Worm (Caenorhabditis elegans): ENCODE data around the gene R05H10.1.
A peak's percentile ranks its signal among the peaks of the same experiment; 100 is the strongest.

The R05H10.1 gene

DNA sequence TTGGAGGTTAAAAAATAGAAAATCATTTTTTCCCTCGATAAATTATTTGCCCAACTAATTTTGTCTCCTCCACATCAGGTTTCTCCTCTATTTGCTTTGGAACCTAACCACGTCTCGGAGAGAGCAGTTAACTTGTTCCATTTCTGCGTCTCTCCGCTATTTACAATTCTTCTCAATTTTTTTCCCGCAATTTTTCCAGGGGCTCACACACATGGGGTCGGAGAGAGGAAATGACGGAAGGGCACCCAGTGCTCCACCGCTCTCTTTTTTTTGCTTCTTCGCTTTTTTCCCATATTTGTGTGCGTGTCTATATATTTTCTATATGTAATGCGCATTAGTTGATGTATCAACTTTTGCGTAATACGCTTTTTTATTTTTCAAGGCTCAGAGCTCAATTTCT lies 41.0 kb upstream of the R05H10.1 start (continued):
- TF ChIP-seq F49E8.2 (tag; optimal IDR thresholded peaks at IDR 0.05; ENCODE audit: borderline replicate concordance) (no peak), nhr-10 (tag; optimal IDR thresholded peaks at IDR 0.05) (no peak), mxl-3 (GFP tag; optimal IDR thresholded peaks at IDR 0.05) (no peak), lin-1 (GFP tag; IDR thresholded peaks at IDR 0.05) (no peak), aly-2 (tag; optimal IDR thresholded peaks at IDR 0.05) (no peak), ztf-7 (tag; optimal IDR thresholded peaks at IDR 0.05) (no peak), saeg-2 (GFP tag; IDR thresholded peaks at IDR 0.05) (no peak), spr-3 (GFP tag; optimal IDR thresholded peaks at IDR 0.05) (no peak), lin-15B (tag; optimal IDR thresholded peaks at IDR 0.05) (no peak), hmg-1.1 (GFP tag; IDR thresholded peaks at IDR 0.05) (peak; percentile 33; the same call in 1 of the 2 replicates), nhr-76 (tag; optimal IDR thresholded peaks at IDR 0.05) (no peak), php-3 (GFP tag; IDR thresholded peaks at IDR 0.05) (no peak), aha-1 (tag) (peak; percentile 27), nhr-28 (tag; optimal IDR thresholded peaks at IDR 0.05) (no peak), egl-27 (tag; optimal IDR thresholded peaks at IDR 0.05) (no peak), lin-38 (GFP tag; IDR thresholded peaks at IDR 0.05) (no peak), mep-1 (tag; optimal IDR thresholded peaks at IDR 0.05) (peak; percentile 36), unc-62 (GFP tag; optimal IDR thresholded peaks at IDR 0.05 in 1 of 2) (no peak), unc-62 (tag; optimal IDR thresholded peaks at IDR 0.05) (no peak), Y105C5A.15 (GFP tag; IDR thresholded peaks at IDR 0.05) (no peak), unc-130 (GFP tag; optimal IDR thresholded peaks at IDR 0.05) (no peak), nhr-77 (tag; optimal IDR thresholded peaks at IDR 0.05) (peak; percentile 26), madf-9 (GFP tag; conservative IDR thresholded peaks at IDR 0.05) (no peak), zip-2 (tag; optimal IDR thresholded peaks at IDR 0.05) (no peak), duxl-1 (tag; optimal IDR thresholded peaks at IDR 0.05; ENCODE audit: poor library complexity) (no peak), ctbp-1 (GFP tag; IDR thresholded peaks at IDR 0.05) (no peak), tra-1 (GFP tag; IDR thresholded peaks at IDR 0.05) (no peak), cey-2 (tag; optimal IDR thresholded peaks at IDR 0.05; ENCODE audit: borderline replicate concordance, insufficient read depth) (no peak), F10B5.3 (tag; optimal IDR thresholded peaks at IDR 0.05) (no peak), spr-1 (tag; optimal IDR thresholded peaks at IDR 0.05) (no peak), skn-1 (tag; optimal IDR thresholded peaks at IDR 0.05) (no peak), T26A8.4 (GFP tag; IDR thresholded peaks at IDR 0.05) (no peak), dve-1 (tag; optimal IDR thresholded peaks at IDR 0.05; ENCODE audit: insufficient read depth) (no peak), ceh-20 (GFP tag; IDR thresholded peaks at IDR 0.05) (no peak), vab-7 (GFP tag; IDR thresholded peaks at IDR 0.05) (no peak), hlh-30 (tag; optimal IDR thresholded peaks at IDR 0.05; ENCODE audit: insufficient read depth) (peak; percentile 6), nhr-41 (GFP tag; IDR thresholded peaks at IDR 0.05) (no peak), mdt-29 (GFP tag; IDR thresholded peaks at IDR 0.05) (no peak), sdz-12 (GFP tag; optimal IDR thresholded peaks at IDR 0.05) (no peak), daf-8 (GFP tag; IDR thresholded peaks at IDR 0.05) (no peak), madf-5 (GFP tag; IDR thresholded peaks at IDR 0.05) (no peak)

DNA sequence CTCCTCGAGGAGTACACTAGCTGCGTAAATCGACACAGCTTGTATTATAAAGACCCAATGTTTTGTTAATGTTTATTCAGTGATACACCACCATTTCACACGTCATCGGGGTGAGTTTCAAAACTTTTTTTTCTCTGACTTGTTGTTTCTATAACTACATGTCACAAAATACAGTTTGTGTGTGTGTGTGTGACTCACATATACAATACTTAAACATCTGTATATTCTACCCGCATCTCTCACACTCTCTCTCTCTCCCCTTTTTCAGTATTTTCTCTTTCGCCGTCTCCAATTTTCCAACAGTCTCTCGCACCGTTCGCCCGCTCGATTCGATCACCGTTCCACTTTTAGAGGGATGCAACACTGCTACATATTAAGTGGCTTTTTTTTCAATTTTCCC lies 40.1 kb upstream of the R05H10.1 start:
- TF ChIP-seq ama-1 (optimal IDR thresholded peaks at IDR 0.05) (no peak), unc-62 (GFP tag; optimal IDR thresholded peaks at IDR 0.05 in 1 of 2) (no peak), unc-62 (tag; optimal IDR thresholded peaks at IDR 0.05) (no peak), tag-97 (GFP tag; IDR thresholded peaks at IDR 0.05) (no peak), dpl-1 (GFP tag; optimal IDR thresholded peaks at IDR 0.05) (peak; percentile 4), hlh-30 (tag; optimal IDR thresholded peaks at IDR 0.05; ENCODE audit: insufficient read depth) (peak; percentile 28), jun-1 (tag; optimal IDR thresholded peaks at IDR 0.05) (peak; percentile 36), nhr-42 (GFP tag; IDR thresholded peaks at IDR 0.05) (0 out of 2 replicates have a peak, but pooled peaks have one; percentile 4), ceh-32 (tag; optimal IDR thresholded peaks at IDR 0.05; ENCODE audit: poor library complexity) (no peak), hlh-11 (tag; optimal IDR thresholded peaks at IDR 0.05) (peak; percentile 79), aly-2 (tag; optimal IDR thresholded peaks at IDR 0.05) (no peak), ztf-11 (tag; optimal IDR thresholded peaks at IDR 0.05) (no peak), mxl-2 (GFP tag; conservative IDR thresholded peaks at IDR 0.05) (no peak), daf-16 (GFP tag; optimal IDR thresholded peaks at IDR 0.05) (no peak), daf-16 (tag; optimal IDR thresholded peaks at IDR 0.05) (peak; percentile 77), lin-13 (GFP tag; optimal IDR thresholded peaks at IDR 0.05) (peak; percentile 20), daf-12 (tag; optimal IDR thresholded peaks at IDR 0.05) (no peak), dve-1 (tag; optimal IDR thresholded peaks at IDR 0.05; ENCODE audit: insufficient read depth) (peak; percentile 87)
